Fruit fly (Drosophila melanogaster): Measurements from ENCODE around the gene Arr2.

Arr2 gene

dm6 chr3L:8655217-8655896, 6.6 kb upstream of the Arr2 start (continued):
- no peak for TF ChIP-seq CG2129 (GFP tag; IDR thresholded peaks at IDR 0.05; ENCODE audit: partially characterized antibody)
- TF ChIP-seq prd (optimal IDR thresholded peaks at IDR 0.05), result no peak
- TF ChIP-seq prd (GFP tag; IDR thresholded peaks at IDR 0.05), result no peak
- TF ChIP-seq dmrt99B (tag; optimal IDR thresholded peaks at IDR 0.05), result no peak
- no peak for TF ChIP-seq tio (GFP tag; optimal IDR thresholded peaks at IDR 0.05)
- TF ChIP-seq emc (GFP tag; optimal IDR thresholded peaks at IDR 0.05), result no peak
- TF ChIP-seq tup (GFP tag; optimal IDR thresholded peaks at IDR 0.05), result no peak
- TF ChIP-seq vvl (GFP tag; IDR thresholded peaks at IDR 0.05), result no peak
- TF ChIP-seq Taf1 (GFP tag; IDR thresholded peaks at IDR 0.05), result peak; percentile 30; the same call in 1 of the 2 replicates
- TF ChIP-seq vfl (GFP tag; optimal IDR thresholded peaks at IDR 0.05), result no peak
- TF ChIP-seq CG5180 (GFP tag; optimal IDR thresholded peaks at IDR 0.05), result no peak
- TF ChIP-seq lola (GFP tag; optimal IDR thresholded peaks at IDR 0.05), result no peak
- no peak for TF ChIP-seq Mrtf (GFP tag; IDR thresholded peaks at IDR 0.05)
- no peak for TF ChIP-seq ato (GFP tag; IDR thresholded peaks at IDR 0.05; ENCODE audit: partially characterized antibody)
- TF ChIP-seq E2f1 (GFP tag; IDR thresholded peaks at IDR 0.05), result no peak
- TF ChIP-seq Trl (optimal IDR thresholded peaks at IDR 0.05), result no peak
- no peak for TF ChIP-seq Trl (GFP tag; optimal IDR thresholded peaks at IDR 0.05)
- no peak for TF ChIP-seq onecut (GFP tag; IDR thresholded peaks at IDR 0.05)
- TF ChIP-seq ac (GFP tag; optimal IDR thresholded peaks at IDR 0.05), result no peak
- TF ChIP-seq CG5245 (GFP tag; optimal IDR thresholded peaks at IDR 0.05), result no peak
- TF ChIP-seq Hey (tag; optimal IDR thresholded peaks at IDR 0.05), result no peak
- no peak for TF ChIP-seq jumu (GFP tag; optimal IDR thresholded peaks at IDR 0.05)
- TF ChIP-seq CG6854 (GFP tag; optimal IDR thresholded peaks at IDR 0.05), result no peak
- no peak for TF ChIP-seq sug (tag; optimal IDR thresholded peaks at IDR 0.05)
- TF ChIP-seq HHEX (GFP tag; optimal IDR thresholded peaks at IDR 0.05), result no peak
- no peak for TF ChIP-seq CG6654 (GFP tag; optimal IDR thresholded peaks at IDR 0.05)
- TF ChIP-seq NFAT (GFP tag; IDR thresholded peaks at IDR 0.05), result 0 out of 2 replicates have a peak, but pooled peaks have one; percentile 12
- no peak for TF ChIP-seq CG8281 (tag; optimal IDR thresholded peaks at IDR 0.05)
- TF ChIP-seq lab (GFP tag; optimal IDR thresholded peaks at IDR 0.05), result peak; percentile 7
- TF ChIP-seq CG33557 (GFP tag; optimal IDR thresholded peaks at IDR 0.05), result no peak
- TF ChIP-seq CG7839 (tag; optimal IDR thresholded peaks at IDR 0.05), result no peak
- no peak for TF ChIP-seq dysf (GFP tag; IDR thresholded peaks at IDR 0.05)
- no peak for TF ChIP-seq Xrp1 (GFP tag; IDR thresholded peaks at IDR 0.05)
- no peak for TF ChIP-seq CG3163 (GFP tag; optimal IDR thresholded peaks at IDR 0.05)
- TF ChIP-seq YL-1 (GFP tag; optimal IDR thresholded peaks at IDR 0.05), result no peak
- no peak for TF ChIP-seq maf-S (GFP tag; optimal IDR thresholded peaks at IDR 0.05)
- no peak for TF ChIP-seq CG7987 (GFP tag; optimal IDR thresholded peaks at IDR 0.05)
- TF ChIP-seq ci (GFP tag; IDR thresholded peaks at IDR 0.05), result no peak
- no peak for TF ChIP-seq CG10959 (GFP tag; IDR thresholded peaks at IDR 0.05)
- TF ChIP-seq CG14441 (GFP tag; IDR thresholded peaks at IDR 0.05), result no peak
- TF ChIP-seq fru (optimal IDR thresholded peaks at IDR 0.05), result no peak
- TF ChIP-seq Asciz (GFP tag; optimal IDR thresholded peaks at IDR 0.05), result no peak
- TF ChIP-seq CG11695 (GFP tag; IDR thresholded peaks at IDR 0.05), result no peak
- no peak for TF ChIP-seq hbn (GFP tag; IDR thresholded peaks at IDR 0.05; ENCODE audit: partially characterized antibody)
- TF ChIP-seq ranshi (GFP tag; IDR thresholded peaks at IDR 0.05), result 0 out of 2 replicates have a peak, but pooled peaks have one; percentile 9
- TF ChIP-seq CG6175 (GFP tag; IDR thresholded peaks at IDR 0.05), result no peak

Data from whole organism, embryonic.